Worm (Caenorhabditis elegans) whole organism, L4 larva: ENCODE measurements around the gene C39B10.3.
A peak's percentile ranks its signal among the peaks of the same experiment; 100 is the strongest.

Experiments used
- F37D6.2 ChIP-seq: sonication (generic microtip); optimal IDR thresholded peaks from 2 replicates; lab custom pipeline; 2016; ENCODE audit warnings: mild to moderate bottlenecking, missing genetic modification characterization, missing compliant biosample characterization
- F44E2.7 ChIP-seq: fragments of 200-800 bp; sonication (Bioruptor generic); IDR thresholded peaks from 2 replicates; pipeline ENCODE4 v2.1.2; 2022; ENCODE audit warnings: missing genetic modification characterization, missing compliant biosample characterization
- Y75B8A.6 ChIP-seq: fragments of 200-800 bp; sonication (Bioruptor generic); IDR thresholded peaks from 2 replicates; pipeline ENCODE4 v1.3.6; 2022; ENCODE audit warnings: missing genetic modification reagents, missing genetic modification characterization, missing compliant biosample characterization
- aly-2 ChIP-seq: sonication (generic microtip); optimal IDR thresholded peaks from 2 replicates; lab custom pipeline; 2018; ENCODE audit warnings: missing biosample characterization, missing genetic modification characterization
- arid-1 ChIP-seq: fragments of 200-800 bp; sonication (Bioruptor generic); conservative IDR thresholded peaks from 2 replicates; pipeline ENCODE4 v1.3.6; 2022; ENCODE audit warnings: missing genetic modification reagents, missing genetic modification characterization, missing compliant biosample characterization
- ceh-20 ChIP-seq: fragments of 200-800 bp; sonication (Bioruptor generic); IDR thresholded peaks from 2 replicates; pipeline ENCODE4 v1.3.6; 2022; ENCODE audit warnings: missing genetic modification reagents, missing genetic modification characterization, missing compliant biosample characterization
- ceh-62 ChIP-seq: sonication (generic microtip); optimal IDR thresholded peaks from 2 replicates; lab custom pipeline; 2017; ENCODE audit warnings: missing biosample characterization, missing genetic modification characterization
- ceh-82 ChIP-seq: sonication (generic microtip); optimal IDR thresholded peaks from 2 replicates; lab custom pipeline; 2017; ENCODE audit warnings: missing biosample characterization, missing genetic modification characterization
- ces-1 ChIP-seq: fragments of 150-350 bp; sonication (generic microtip); optimal IDR thresholded peaks from 4 replicates; lab custom pipeline; 2014; ENCODE audit warnings: missing biosample characterization, missing genetic modification reagents, missing genetic modification characterization
- cey-2 ChIP-seq: sonication (generic microtip); optimal IDR thresholded peaks from 3 replicates; lab custom pipeline; 2017; ENCODE audit warnings: missing genetic modification characterization, mild to moderate bottlenecking, missing compliant biosample characterization, antibody characterized with exemption, borderline replicate concordance; ENCODE audit not compliant: insufficient read depth
- ctbp-1 ChIP-seq: fragments of 200-800 bp; sonication (Bioruptor generic); IDR thresholded peaks from 2 replicates; pipeline ENCODE4 v1.3.6; 2022; ENCODE audit warnings: missing genetic modification reagents, missing genetic modification characterization, missing compliant biosample characterization
- daf-16 ChIP-seq, 3 experiments: sonication (generic microtip); optimal IDR thresholded peaks; 2 replicates each; lab custom pipeline; 2016 to 2017; ENCODE audit warnings: missing genetic modification characterization in 3 of 3, missing genetic modification reagents in 3 of 3, mild to moderate bottlenecking in 2 of 3, missing compliant biosample characterization in 2 of 3, missing biosample characterization in 1 of 3, moderate library complexity in 1 of 3
- daf-8 ChIP-seq: fragments of 200-800 bp; sonication (Bioruptor generic); IDR thresholded peaks from 2 replicates; pipeline ENCODE4 v1.3.6; 2022; ENCODE audit warnings: missing genetic modification characterization, missing compliant biosample characterization
- dmd-6 ChIP-seq: fragments of 200-800 bp; sonication (Bioruptor generic); IDR thresholded peaks from 2 replicates; pipeline ENCODE4 v1.3.6; 2022; ENCODE audit warnings: missing genetic modification reagents, missing genetic modification characterization, missing compliant biosample characterization
- dpl-1 ChIP-seq: fragments of 150-350 bp; optimal IDR thresholded peaks from 2 replicates; lab custom pipeline; 2014; ENCODE audit warnings: missing biosample characterization, missing genetic modification reagents, missing genetic modification characterization
- dve-1 ChIP-seq: sonication (generic microtip); optimal IDR thresholded peaks from 2 replicates; lab custom pipeline; 2017; ENCODE audit warnings: antibody characterized with exemption, mild to moderate bottlenecking, missing genetic modification characterization, missing compliant biosample characterization; ENCODE audit not compliant: insufficient read depth
- egl-27 ChIP-seq: sonication (generic microtip); optimal IDR thresholded peaks from 3 replicates; lab custom pipeline; 2017; ENCODE audit warnings: missing biosample characterization, missing genetic modification reagents, missing genetic modification characterization
- egl-43 ChIP-seq: fragments of 200-800 bp; sonication (Bioruptor generic); IDR thresholded peaks from 2 replicates; pipeline ENCODE4 v1.3.6; 2022; ENCODE audit warnings: missing genetic modification reagents, missing genetic modification characterization, missing compliant biosample characterization
- gei-8 ChIP-seq: fragments of 200-800 bp; sonication (Bioruptor generic); optimal IDR thresholded peaks from 2 replicates; lab custom pipeline; 2018; ENCODE audit warnings: mild to moderate bottlenecking, missing genetic modification characterization, missing compliant biosample characterization
- hlh-11 ChIP-seq: fragments of 200-800 bp; sonication (Bioruptor generic); optimal IDR thresholded peaks from 2 replicates; lab custom pipeline; 2018; ENCODE audit warnings: mild to moderate bottlenecking, missing genetic modification characterization, missing compliant biosample characterization
- hmg-1.1 ChIP-seq: fragments of 200-800 bp; sonication (Bioruptor generic); IDR thresholded peaks from 2 replicates; pipeline ENCODE4 v1.3.6; 2022; ENCODE audit warnings: missing genetic modification reagents, missing genetic modification characterization, missing compliant biosample characterization
- lir-3 ChIP-seq: sonication (generic microtip); optimal IDR thresholded peaks from 2 replicates; lab custom pipeline; 2016; ENCODE audit warnings: mild to moderate bottlenecking, missing genetic modification characterization, missing compliant biosample characterization
- lsy-2 ChIP-seq, 2 experiments: fragments of 150-350 bp in 1 of 2; sonication (generic microtip) in 1 of 2; optimal IDR thresholded peaks; 2 replicates each; lab custom pipeline; 2014 to 2017; ENCODE audit warnings: missing biosample characterization in 2 of 2, missing genetic modification characterization in 2 of 2
- madf-9 ChIP-seq: fragments of 200-800 bp; sonication (Bioruptor generic); conservative IDR thresholded peaks from 2 replicates; pipeline ENCODE4 v1.3.6; 2022; ENCODE audit warnings: missing genetic modification reagents, missing genetic modification characterization, missing compliant biosample characterization
- mdl-1 ChIP-seq, 2 experiments: fragments of 150-350 bp in 1 of 2; sonication (generic microtip) in 1 of 2; optimal IDR thresholded peaks; 2 replicates each; lab custom pipeline; 2014 to 2017; ENCODE audit warnings: missing biosample characterization in 2 of 2, missing genetic modification characterization in 2 of 2
- mxl-3 ChIP-seq: fragments of 200-800 bp; sonication (Bioruptor generic); optimal IDR thresholded peaks from 2 replicates; lab custom pipeline; 2018; ENCODE audit warnings: mild to moderate bottlenecking, missing genetic modification characterization, missing compliant biosample characterization
- nhr-10 ChIP-seq: fragments of 150-350 bp; optimal IDR thresholded peaks from 2 replicates; lab custom pipeline; 2014; ENCODE audit warnings: missing biosample characterization, missing genetic modification characterization
- nhr-102 ChIP-seq: sonication (generic microtip); optimal IDR thresholded peaks from 2 replicates; lab custom pipeline; 2016; ENCODE audit warnings: mild to moderate bottlenecking, missing genetic modification characterization, moderate library complexity, missing compliant biosample characterization
- nhr-28 ChIP-seq: fragments of 150-350 bp; optimal IDR thresholded peaks from 2 replicates; lab custom pipeline; 2014; ENCODE audit warnings: missing biosample characterization, missing genetic modification characterization
- nhr-41 ChIP-seq: fragments of 200-800 bp; sonication (Bioruptor generic); IDR thresholded peaks from 2 replicates; pipeline ENCODE4 v1.3.6; 2022; ENCODE audit warnings: missing genetic modification reagents, missing genetic modification characterization, missing compliant biosample characterization
- nhr-42 ChIP-seq: fragments of 200-800 bp; sonication (Bioruptor generic); IDR thresholded peaks from 2 replicates; pipeline ENCODE4 v1.3.6; 2022; ENCODE audit warnings: missing genetic modification characterization, missing compliant biosample characterization
- nhr-48 ChIP-seq: sonication (generic microtip); optimal IDR thresholded peaks from 2 replicates; lab custom pipeline; 2016; ENCODE audit warnings: mild to moderate bottlenecking, missing genetic modification characterization, missing compliant biosample characterization
- nhr-76 ChIP-seq: fragments of 150-350 bp; optimal IDR thresholded peaks from 2 replicates; lab custom pipeline; 2014; ENCODE audit warnings: missing biosample characterization, missing genetic modification characterization
- php-3 ChIP-seq: fragments of 200-800 bp; sonication (Bioruptor generic); IDR thresholded peaks from 2 replicates; pipeline ENCODE4 v1.3.6; 2022; ENCODE audit warnings: missing genetic modification reagents, missing genetic modification characterization, missing compliant biosample characterization
- pqm-1 ChIP-seq: sonication (generic microtip); optimal IDR thresholded peaks from 2 replicates; lab custom pipeline; 2017; ENCODE audit warnings: missing biosample characterization, missing genetic modification characterization
- rbr-2 ChIP-seq: sonication (generic microtip); optimal IDR thresholded peaks from 2 replicates; lab custom pipeline; 2016; ENCODE audit warnings: missing genotype, missing genetic modification characterization, missing compliant biosample characterization
- snpc-4 ChIP-seq: fragments of 150-350 bp; optimal IDR thresholded peaks from 2 replicates; lab custom pipeline; 2014; ENCODE audit warnings: missing biosample characterization, missing genetic modification characterization
- spr-1 ChIP-seq: sonication (generic microtip); optimal IDR thresholded peaks from 2 replicates; lab custom pipeline; 2016; ENCODE audit warnings: mild to moderate bottlenecking, missing genetic modification characterization, missing compliant biosample characterization
- tag-97 ChIP-seq: fragments of 200-800 bp; sonication (Bioruptor generic); IDR thresholded peaks from 2 replicates; pipeline ENCODE4 v1.3.6; 2022; ENCODE audit warnings: missing genetic modification characterization, missing compliant biosample characterization
- tra-1 ChIP-seq: fragments of 200-800 bp; sonication (Bioruptor generic); IDR thresholded peaks from 2 replicates; pipeline ENCODE4 v1.3.6; 2022; ENCODE audit warnings: missing genetic modification reagents, missing genetic modification characterization, missing compliant biosample characterization
- unc-130 ChIP-seq: sonication (generic microtip); optimal IDR thresholded peaks from 2 replicates; lab custom pipeline; 2016; ENCODE audit warnings: missing genetic modification reagents, missing genetic modification characterization, missing compliant biosample characterization
- unc-62 ChIP-seq, 3 experiments: fragments of 150-350 bp in 1 of 3; sonication (generic microtip); optimal IDR thresholded peaks in 2 of 3; peaks in 1 of 3; 1 replicate in 1 of 3; 2 replicates in 2 of 3; lab custom pipeline; 2014 to 2017; ENCODE audit warnings: missing biosample characterization in 3 of 3, missing genetic modification characterization in 3 of 3, missing genetic modification reagents in 3 of 3, missing genotype in 1 of 3
- zag-1 ChIP-seq: fragments of 150-350 bp; optimal IDR thresholded peaks from 2 replicates; lab custom pipeline; 2014; ENCODE audit warnings: missing biosample characterization, missing genetic modification characterization
- ztf-11 ChIP-seq: fragments of 150-350 bp; optimal IDR thresholded peaks from 2 replicates; lab custom pipeline; 2014; ENCODE audit warnings: missing biosample characterization, missing genetic modification characterization
- ztf-7 ChIP-seq: fragments of 150-350 bp; optimal IDR thresholded peaks from 2 replicates; lab custom pipeline; 2014; ENCODE audit warnings: missing biosample characterization, missing genetic modification characterization

C39B10.3 gene

DNA sequence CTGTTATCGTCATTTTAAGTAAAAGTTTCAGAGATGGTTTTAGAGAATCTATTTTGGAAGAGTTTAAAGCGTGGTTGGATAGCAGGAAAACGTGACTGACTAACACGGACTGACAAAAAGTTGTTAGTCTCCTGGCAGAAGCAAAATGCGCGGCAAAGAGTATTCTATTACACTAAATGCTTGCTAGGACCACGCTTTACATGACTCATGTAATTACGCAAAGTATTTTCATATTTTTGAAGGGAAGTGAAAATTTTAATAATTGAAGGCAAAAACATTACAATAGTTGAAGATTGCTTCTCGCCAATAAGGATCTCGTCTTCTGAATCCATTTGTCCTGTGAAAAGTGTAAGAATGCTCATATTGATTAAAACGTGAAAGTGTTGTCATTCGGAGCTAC, 37.7 kb upstream of the C39B10.3 start, which contains the start of gene gur-3:
Gene gur-3, minus strand, starts transcription at position 101 of the 400 bp plus-strand sequence.
- TF ChIP-seq ces-1 (GFP tag; lab: Kevin White, UChicago) (no peak), dve-1 (no peak), Y75B8A.6 (no peak), F44E2.7 (GFP tag; lab: Robert Waterston, UW) (no peak), ceh-82 (no peak), unc-130 (GFP tag; lab: Kevin White, UChicago) (no peak), ceh-20 (GFP tag; lab: Robert Waterston, UW) (no peak), egl-27 (no peak), cey-2 (tag; lab: Kevin White, UChicago) (no peak), spr-1 (tag; lab: Kevin White, UChicago) (no peak), ceh-62 (tag; lab: Kevin White, UChicago) (no peak), mdl-1 (tag; optimal IDR thresholded peaks at IDR 0.05; lab: Kevin White, UChicago) (no peak), nhr-41 (GFP tag; lab: Robert Waterston, UW) (no peak), F37D6.2 (tag; lab: Kevin White, UChicago) (no peak), rbr-2 (tag; lab: Kevin White, UChicago) (no peak), gei-8 (no peak)

DNA sequence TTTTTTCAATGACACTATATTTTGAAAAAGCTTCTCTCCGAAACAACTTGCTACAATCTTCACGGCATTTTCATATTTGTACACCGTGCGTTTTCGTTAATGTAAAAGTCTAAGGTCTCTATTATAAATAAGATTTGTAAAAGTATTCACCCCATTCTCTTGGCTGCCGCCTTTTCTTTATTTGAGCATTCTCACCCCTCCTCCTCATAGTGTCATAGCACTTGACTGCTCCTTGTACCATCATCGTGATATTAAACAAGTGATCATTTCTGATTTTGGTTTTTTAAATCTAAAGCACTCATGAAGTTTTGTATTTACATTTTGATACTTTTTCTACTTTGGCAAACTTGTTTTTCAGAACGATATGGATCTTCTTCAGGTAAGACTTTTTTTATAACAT, 37.1 kb upstream of the C39B10.3 start, which contains the start of gene ZC504.1:
Gene ZC504.1, plus strand, starts transcription at position 301 of the 400 bp plus-strand sequence.
- TF ChIP-seq snpc-4 (tag; lab: Kevin White, UChicago) (no peak), madf-9 (GFP tag; lab: Robert Waterston, UW) (no peak), zag-1 (tag; lab: Kevin White, UChicago) (no peak), ctbp-1 (GFP tag; lab: Robert Waterston, UW) (no peak), nhr-28 (tag; lab: Kevin White, UChicago) (no peak), nhr-48 (no peak)

DNA sequence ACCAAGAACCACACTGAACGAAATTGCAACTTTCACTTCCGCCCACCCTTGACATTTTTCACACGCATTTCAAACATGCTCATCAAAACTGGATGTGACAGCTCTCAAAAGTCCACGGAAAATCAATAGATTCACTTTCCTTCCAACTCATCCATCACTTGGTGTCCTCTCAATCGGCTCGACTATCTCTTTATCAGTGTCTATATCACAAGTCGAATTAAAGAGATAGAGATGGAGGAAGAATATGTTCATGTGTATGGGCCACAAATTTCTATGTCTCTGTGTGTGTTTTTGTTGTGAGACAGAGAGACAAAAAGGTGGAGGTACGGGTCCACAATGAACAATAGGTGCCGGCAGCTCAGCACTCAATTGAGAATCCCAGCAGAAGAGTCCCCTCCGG, 33.4 kb upstream of the C39B10.3 start:
- no peak for TF ChIP-seq egl-43 (GFP tag; lab: Robert Waterston, UW)
- no peak for TF ChIP-seq lsy-2 (tag; optimal IDR thresholded peaks at IDR 0.05; lab: Kevin White, UChicago)
- TF ChIP-seq nhr-102: no peak
- no peak for TF ChIP-seq daf-8 (GFP tag; lab: Robert Waterston, UW)
- no peak for TF ChIP-seq nhr-76 (tag; lab: Kevin White, UChicago)
- no peak for TF ChIP-seq arid-1 (GFP tag; lab: Robert Waterston, UW)
- TF ChIP-seq ztf-11: no peak

DNA sequence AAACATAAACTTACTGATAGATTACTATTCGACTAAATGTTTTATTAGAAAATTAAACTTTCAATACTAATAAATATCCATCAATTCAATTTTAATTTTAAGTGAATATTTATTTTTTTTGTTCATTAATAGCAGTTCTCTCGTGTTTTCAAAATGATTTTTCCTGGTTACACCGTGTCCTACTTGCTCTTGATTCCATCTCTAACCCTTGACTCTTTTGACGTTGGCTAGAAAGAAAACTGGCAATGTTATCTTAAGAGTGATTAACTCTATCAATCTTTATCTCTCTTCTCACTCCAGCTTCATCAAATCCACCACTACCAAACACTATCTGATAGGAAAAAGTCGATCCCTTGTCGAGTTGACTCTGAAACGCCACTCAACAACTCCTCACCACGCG, 31.5 kb upstream of the C39B10.3 start, which contains the start of gene acr-8:
Gene acr-8, plus strand, starts transcription at position 301 of the 400 bp plus-strand sequence.
- TF ChIP-seq unc-62 (GFP tag; optimal IDR thresholded peaks at IDR 0.05 in 1 of 2; lab: Kevin White, UChicago) (peak in 1 of 2 experiments; percentile 53), unc-62 (tag; optimal IDR thresholded peaks at IDR 0.05; lab: Kevin White, UChicago) (no peak), dpl-1 (no peak)

DNA sequence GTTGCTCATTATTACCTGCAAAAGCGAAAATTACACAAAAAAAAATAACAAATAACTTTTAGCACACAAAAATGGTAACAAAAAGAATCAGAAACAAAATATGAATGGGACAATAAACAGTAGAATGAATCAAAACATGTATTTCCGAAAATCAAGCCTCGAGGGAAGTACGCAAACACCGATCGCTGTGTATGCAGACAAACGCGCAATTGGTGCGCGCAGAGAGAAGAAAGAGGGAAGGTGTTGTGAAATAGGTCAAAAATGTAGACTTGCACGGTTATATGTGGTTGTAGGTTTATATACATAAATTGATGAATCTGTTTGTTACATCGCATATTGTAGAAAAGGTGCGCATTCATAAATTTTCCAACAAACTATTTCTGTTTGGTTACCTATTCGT, 24.2 kb upstream of the C39B10.3 start, which contains the start of gene cdk-11.2:
Gene cdk-11.2, minus strand, starts transcription at position 23 of the 400 bp plus-strand sequence.
- no peak for TF ChIP-seq lir-3
- TF ChIP-seq pqm-1 (tag; lab: Kevin White, UChicago): peak; percentile 24
- no peak for TF ChIP-seq php-3
- no peak for TF ChIP-seq tra-1 (GFP tag; lab: Robert Waterston, UW)
- 0 out of 2 replicates have a peak, but pooled peaks have one; percentile 13 for TF ChIP-seq nhr-42
- TF ChIP-seq mxl-3 (GFP tag; lab: Kevin White, UChicago): peak; percentile 54
- no peak for TF ChIP-seq daf-16 (GFP tag; optimal IDR thresholded peaks at IDR 0.05; lab: Kevin White, UChicago)
- peak; percentile 70 for TF ChIP-seq daf-16 (tag; optimal IDR thresholded peaks at IDR 0.05; lab: Kevin White, UChicago)
- no peak for TF ChIP-seq tag-97
- no peak for TF ChIP-seq F44E2.7 (GFP tag; lab: Robert Waterston, UW)
- no peak for TF ChIP-seq nhr-41 (GFP tag; lab: Robert Waterston, UW)
- peak; percentile 50 for TF ChIP-seq dmd-6
- peak; percentile 43; the same call in 1 of the 2 replicates for TF ChIP-seq hmg-1.1 (GFP tag; lab: Robert Waterston, UW)
- no peak for TF ChIP-seq nhr-10 (tag; lab: Kevin White, UChicago)
- TF ChIP-seq ztf-7: peak; percentile 46
- TF ChIP-seq hlh-11: peak; percentile 58
- TF ChIP-seq rbr-2 (tag; lab: Kevin White, UChicago): peak; percentile 60
- TF ChIP-seq aly-2 (tag; lab: Kevin White, UChicago): no peak
- TF ChIP-seq nhr-102: no peak
